Fruit fly (Drosophila melanogaster): ENCODE data around the gene CG5909.

dm6 chr3R:27139963-27140362 is 21.0 kb upstream of the CG5909 start:
- TF ChIP-seq dsf (GFP tag; optimal IDR thresholded peaks at IDR 0.05; ENCODE audit: borderline replicate concordance) (no peak), br (GFP tag; optimal IDR thresholded peaks at IDR 0.05) (peak; percentile 11), Vsx2 (GFP tag; optimal IDR thresholded peaks at IDR 0.05; ENCODE audit: partially characterized antibody) (no peak), fru (GFP tag; optimal IDR thresholded peaks at IDR 0.05) (peak; percentile 16), h (GFP tag; optimal IDR thresholded peaks at IDR 0.05) (peak; percentile 7), lola (GFP tag; optimal IDR thresholded peaks at IDR 0.05) (no peak)

All from whole organism, wandering third instar larva.